Worm (Caenorhabditis elegans): Measurements from ENCODE around the gene ZC204.14.

ZC204.14 gene

ce11 chrII:1694530-1694929 lies 31.8 kb upstream of the ZC204.14 start, which contains the start of gene fbxc-26:
TSS of gene fbxc-26 (minus strand) at chrII:1694630.
- TF ChIP-seq ham-2 (GFP tag; optimal IDR thresholded peaks at IDR 0.05) (no peak), blmp-1 (tag; optimal IDR thresholded peaks at IDR 0.05) (no peak), pha-4 (tag; optimal IDR thresholded peaks at IDR 0.05) (no peak), lsy-2 (tag; optimal IDR thresholded peaks at IDR 0.05) (no peak), ceh-39 (tag; optimal IDR thresholded peaks at IDR 0.05) (no peak), flh-1 (GFP tag; optimal IDR thresholded peaks at IDR 0.05) (no peak), cnd-1 (tag; optimal IDR thresholded peaks at IDR 0.05) (no peak), nhr-2 (tag; optimal IDR thresholded peaks at IDR 0.05) (no peak), tbx-8 (GFP tag; optimal IDR thresholded peaks at IDR 0.05) (no peak), sptf-1 (tag; optimal IDR thresholded peaks at IDR 0.05) (no peak), ceh-43 (GFP tag; optimal IDR thresholded peaks at IDR 0.05) (no peak), snpc-4 (tag; optimal IDR thresholded peaks at IDR 0.05) (no peak), nhr-28 (tag; optimal IDR thresholded peaks at IDR 0.05) (no peak), lin-13 (tag; optimal IDR thresholded peaks at IDR 0.05) (no peak), unc-62 (GFP tag; optimal IDR thresholded peaks at IDR 0.05) (no peak), elt-3 (tag; optimal IDR thresholded peaks at IDR 0.05) (no peak), mab-5 (tag; optimal IDR thresholded peaks at IDR 0.05) (no peak)

- no peak for TF ChIP-seq mep-1 (tag; optimal IDR thresholded peaks at IDR 0.05)
- no peak for TF ChIP-seq zip-8 (tag; optimal IDR thresholded peaks at IDR 0.05)
- TF ChIP-seq nhr-2 (tag; optimal IDR thresholded peaks at IDR 0.05): no peak
- TF ChIP-seq lin-32 (GFP tag; optimal IDR thresholded peaks at IDR 0.05): no peak
- TF ChIP-seq ceh-83 (GFP tag; optimal IDR thresholded peaks at IDR 0.05): no peak
- TF ChIP-seq sptf-1 (tag; optimal IDR thresholded peaks at IDR 0.05): no peak
- no peak for TF ChIP-seq ztf-11 (tag; optimal IDR thresholded peaks at IDR 0.05)
- no peak for TF ChIP-seq snpc-4 (tag; optimal IDR thresholded peaks at IDR 0.05)
- no peak for TF ChIP-seq ces-1 (GFP tag; optimal IDR thresholded peaks at IDR 0.05)
- TF ChIP-seq M03D4.4 (tag; optimal IDR thresholded peaks at IDR 0.05): no peak
- no peak for TF ChIP-seq unc-120 (tag; optimal IDR thresholded peaks at IDR 0.05; ENCODE audit: poor library complexity, severe bottlenecking)
- TF ChIP-seq ceh-43 (GFP tag; optimal IDR thresholded peaks at IDR 0.05): no peak
- TF ChIP-seq elt-1 (tag; optimal IDR thresholded peaks at IDR 0.05; ENCODE audit: borderline replicate concordance, insufficient read depth): no peak
Observed at ce11 chrII:1692827-1693226, 30.1 kb upstream of the ZC204.14 start, which contains the start of gene fbxc-21. TSS of gene fbxc-21 (minus strand) at chrII:1692927.

- TF ChIP-seq nhr-237 (tag; optimal IDR thresholded peaks at IDR 0.05) (no peak), unc-39 (tag; optimal IDR thresholded peaks at IDR 0.05) (no peak), blmp-1 (tag; optimal IDR thresholded peaks at IDR 0.05) (no peak), cnd-1 (tag; optimal IDR thresholded peaks at IDR 0.05) (no peak), nhr-28 (tag; optimal IDR thresholded peaks at IDR 0.05) (no peak)
Observed at ce11 chrII:1691011-1691410, 28.3 kb upstream of the ZC204.14 start, which contains the start of gene fbxc-22. TSS of gene fbxc-22 (minus strand) at chrII:1691111.

- TF ChIP-seq ham-2 (GFP tag; optimal IDR thresholded peaks at IDR 0.05) (no peak), M03D4.4 (tag; optimal IDR thresholded peaks at IDR 0.05) (no peak), ztf-11 (tag; optimal IDR thresholded peaks at IDR 0.05) (no peak), flh-1 (GFP tag; optimal IDR thresholded peaks at IDR 0.05) (no peak), mls-2 (tag; optimal IDR thresholded peaks at IDR 0.05) (no peak), drap-1 (GFP tag; optimal IDR thresholded peaks at IDR 0.05) (no peak), cnd-1 (tag; optimal IDR thresholded peaks at IDR 0.05) (no peak), unc-120 (tag; optimal IDR thresholded peaks at IDR 0.05; ENCODE audit: poor library complexity, severe bottlenecking) (no peak), sptf-1 (tag; optimal IDR thresholded peaks at IDR 0.05) (no peak), lin-13 (tag; optimal IDR thresholded peaks at IDR 0.05) (no peak), blmp-1 (tag; optimal IDR thresholded peaks at IDR 0.05) (no peak), nhr-237 (tag; optimal IDR thresholded peaks at IDR 0.05) (no peak), unc-39 (tag; optimal IDR thresholded peaks at IDR 0.05) (no peak), ces-1 (GFP tag; optimal IDR thresholded peaks at IDR 0.05) (no peak), mab-5 (tag; optimal IDR thresholded peaks at IDR 0.05) (no peak), snpc-4 (tag; optimal IDR thresholded peaks at IDR 0.05) (no peak), zip-8 (tag; optimal IDR thresholded peaks at IDR 0.05) (no peak), lin-32 (GFP tag; optimal IDR thresholded peaks at IDR 0.05) (no peak), sem-2 (GFP tag; optimal IDR thresholded peaks at IDR 0.05) (no peak), tbx-8 (GFP tag; optimal IDR thresholded peaks at IDR 0.05) (no peak)
Observed at ce11 chrII:1688813-1689212, 26.1 kb upstream of the ZC204.14 start, which contains the start of the genes fbxb-18 and fbxb-19. TSS of gene fbxb-18 (minus strand) at chrII:1688913. TSS of gene fbxb-19 (minus strand) at chrII:1689181.

ce11 chrII:1683742-1684141 lies 21.0 kb upstream of the ZC204.14 start, which contains the start of gene fbxb-25:
TSS of gene fbxb-25 (plus strand) at chrII:1684042.
- TF ChIP-seq unc-39 (tag; optimal IDR thresholded peaks at IDR 0.05) (no peak), hlh-1 (tag; optimal IDR thresholded peaks at IDR 0.05) (no peak), ham-2 (GFP tag; optimal IDR thresholded peaks at IDR 0.05) (no peak), drap-1 (GFP tag; optimal IDR thresholded peaks at IDR 0.05) (no peak), lsy-2 (tag; optimal IDR thresholded peaks at IDR 0.05) (no peak), elt-1 (tag; optimal IDR thresholded peaks at IDR 0.05; ENCODE audit: borderline replicate concordance, insufficient read depth) (no peak), elt-3 (tag; optimal IDR thresholded peaks at IDR 0.05) (no peak), cnd-1 (tag; optimal IDR thresholded peaks at IDR 0.05) (no peak), unc-62 (GFP tag; optimal IDR thresholded peaks at IDR 0.05) (no peak), nhr-12 (tag; optimal IDR thresholded peaks at IDR 0.05) (no peak), ceh-39 (tag; optimal IDR thresholded peaks at IDR 0.05) (no peak)
